Worm (Caenorhabditis elegans): ENCODE data around the gene spp-8.

The spp-8 gene

ce11 chrIV:8511056-8511455 is 29.6 kb downstream of the spp-8 start, which contains the start of gene mes-6:
Gene mes-6 (plus strand): TSS chrIV:8511284.
- TF ChIP-seq tra-4 (tag; optimal IDR thresholded peaks at IDR 0.05) (no peak), ets-7 (tag; optimal IDR thresholded peaks at IDR 0.05) (no peak), aly-1 (tag; optimal IDR thresholded peaks at IDR 0.05) (no peak), hmg-4 (GFP tag; optimal IDR thresholded peaks at IDR 0.05) (no peak), hnd-1 (tag; optimal IDR thresholded peaks at IDR 0.05) (no peak), ama-1 (optimal IDR thresholded peaks at IDR 0.05) (no peak), scrt-1 (GFP tag; IDR thresholded peaks at IDR 0.05) (no peak), ceh-13 (GFP tag; optimal IDR thresholded peaks at IDR 0.05) (no peak), F13C5.2 (tag; optimal IDR thresholded peaks at IDR 0.05) (no peak), tbx-37 (GFP tag; conservative IDR thresholded peaks at IDR 0.05) (no peak), tbx-11 (GFP tag; IDR thresholded peaks at IDR 0.05) (no peak), flt-1 (GFP tag; IDR thresholded peaks at IDR 0.05) (no peak)

ce11 chrIV:8512679-8513078 is 31.2 kb downstream of the spp-8 start, which contains the start of gene C09G4.4:
Gene C09G4.4 (plus strand): TSS chrIV:8512979.
- no peak for TF ChIP-seq B0310.2 (tag; optimal IDR thresholded peaks at IDR 0.05)
- no peak for TF ChIP-seq tbx-37 (GFP tag; conservative IDR thresholded peaks at IDR 0.05)
- TF ChIP-seq scrt-1 (GFP tag; IDR thresholded peaks at IDR 0.05): no peak
- TF ChIP-seq ceh-36 (tag; optimal IDR thresholded peaks at IDR 0.05): no peak
- TF ChIP-seq tbx-11 (GFP tag; IDR thresholded peaks at IDR 0.05): no peak
- no peak for TF ChIP-seq flt-1 (GFP tag; IDR thresholded peaks at IDR 0.05)
- TF ChIP-seq F13C5.2 (tag; optimal IDR thresholded peaks at IDR 0.05): no peak
- TF ChIP-seq ets-7 (tag; optimal IDR thresholded peaks at IDR 0.05): no peak
- no peak for TF ChIP-seq tra-4 (tag; optimal IDR thresholded peaks at IDR 0.05)
- TF ChIP-seq ceh-13 (GFP tag; optimal IDR thresholded peaks at IDR 0.05): no peak
- no peak for TF ChIP-seq aly-1 (tag; optimal IDR thresholded peaks at IDR 0.05)
- no peak for TF ChIP-seq ama-1 (optimal IDR thresholded peaks at IDR 0.05)
- no peak for TF ChIP-seq hnd-1 (tag; optimal IDR thresholded peaks at IDR 0.05)
- no peak for TF ChIP-seq pes-1 (GFP tag; IDR thresholded peaks at IDR 0.05)
- TF ChIP-seq hmg-4 (GFP tag; optimal IDR thresholded peaks at IDR 0.05): no peak
- no peak for TF ChIP-seq hmbx-1 (tag; optimal IDR thresholded peaks at IDR 0.05)
- TF ChIP-seq sea-1 (GFP tag; conservative IDR thresholded peaks at IDR 0.05): no peak

ce11 chrIV:8513619-8514018 is 32.2 kb downstream of the spp-8 start, which contains the start of gene cks-1:
Gene cks-1 (plus strand): TSS chrIV:8513919.
- TF ChIP-seq sea-1 (GFP tag; conservative IDR thresholded peaks at IDR 0.05) (no peak), tbx-11 (GFP tag; IDR thresholded peaks at IDR 0.05) (no peak), ets-7 (tag; optimal IDR thresholded peaks at IDR 0.05) (no peak), ceh-13 (GFP tag; optimal IDR thresholded peaks at IDR 0.05) (no peak), scrt-1 (GFP tag; IDR thresholded peaks at IDR 0.05) (no peak), hmbx-1 (tag; optimal IDR thresholded peaks at IDR 0.05) (no peak), flt-1 (GFP tag; IDR thresholded peaks at IDR 0.05) (no peak), hnd-1 (tag; optimal IDR thresholded peaks at IDR 0.05) (no peak), aly-1 (tag; optimal IDR thresholded peaks at IDR 0.05) (no peak), tbx-37 (GFP tag; conservative IDR thresholded peaks at IDR 0.05) (no peak), tra-4 (tag; optimal IDR thresholded peaks at IDR 0.05) (no peak), hmg-4 (GFP tag; optimal IDR thresholded peaks at IDR 0.05) (no peak), F13C5.2 (tag; optimal IDR thresholded peaks at IDR 0.05) (no peak), B0310.2 (tag; optimal IDR thresholded peaks at IDR 0.05) (no peak), pes-1 (GFP tag; IDR thresholded peaks at IDR 0.05) (no peak), ceh-36 (tag; optimal IDR thresholded peaks at IDR 0.05) (no peak), ama-1 (optimal IDR thresholded peaks at IDR 0.05) (no peak)

- TF ChIP-seq hmbx-1 (tag; optimal IDR thresholded peaks at IDR 0.05) (no peak), hnd-1 (tag; optimal IDR thresholded peaks at IDR 0.05) (no peak), hmg-4 (GFP tag; optimal IDR thresholded peaks at IDR 0.05) (no peak), F13C5.2 (tag; optimal IDR thresholded peaks at IDR 0.05) (no peak), sea-1 (GFP tag; conservative IDR thresholded peaks at IDR 0.05) (no peak), tbx-37 (GFP tag; conservative IDR thresholded peaks at IDR 0.05) (no peak), ets-7 (tag; optimal IDR thresholded peaks at IDR 0.05) (no peak), ama-1 (optimal IDR thresholded peaks at IDR 0.05) (no peak), pes-1 (GFP tag; IDR thresholded peaks at IDR 0.05) (no peak), aly-1 (tag; optimal IDR thresholded peaks at IDR 0.05) (no peak), B0310.2 (tag; optimal IDR thresholded peaks at IDR 0.05) (no peak), flt-1 (GFP tag; IDR thresholded peaks at IDR 0.05) (no peak), tbx-11 (GFP tag; IDR thresholded peaks at IDR 0.05) (no peak), ceh-36 (tag; optimal IDR thresholded peaks at IDR 0.05) (no peak), tra-4 (tag; optimal IDR thresholded peaks at IDR 0.05) (no peak)
Measured at ce11 chrIV:8514546-8514945, 33.1 kb downstream of the spp-8 start.

- no peak for TF ChIP-seq pes-1 (GFP tag; IDR thresholded peaks at IDR 0.05)
Measured at ce11 chrIV:8519949-8520348, 38.5 kb downstream of the spp-8 start.

- no peak for TF ChIP-seq hnd-1 (tag; optimal IDR thresholded peaks at IDR 0.05)
- no peak for TF ChIP-seq tbx-37 (GFP tag; conservative IDR thresholded peaks at IDR 0.05)
- no peak for TF ChIP-seq scrt-1 (GFP tag; IDR thresholded peaks at IDR 0.05)
- no peak for TF ChIP-seq B0310.2 (tag; optimal IDR thresholded peaks at IDR 0.05)
- TF ChIP-seq hmg-4 (GFP tag; optimal IDR thresholded peaks at IDR 0.05): no peak
- TF ChIP-seq pes-1 (GFP tag; IDR thresholded peaks at IDR 0.05): no peak
- TF ChIP-seq ceh-13 (GFP tag; optimal IDR thresholded peaks at IDR 0.05): no peak
- no peak for TF ChIP-seq ama-1 (optimal IDR thresholded peaks at IDR 0.05)
- TF ChIP-seq flt-1 (GFP tag; IDR thresholded peaks at IDR 0.05): no peak
- TF ChIP-seq aly-1 (tag; optimal IDR thresholded peaks at IDR 0.05): no peak
- TF ChIP-seq F13C5.2 (tag; optimal IDR thresholded peaks at IDR 0.05): no peak
- TF ChIP-seq ceh-36 (tag; optimal IDR thresholded peaks at IDR 0.05): no peak
- no peak for TF ChIP-seq tra-4 (tag; optimal IDR thresholded peaks at IDR 0.05)
- TF ChIP-seq hmbx-1 (tag; optimal IDR thresholded peaks at IDR 0.05): no peak
Measured at ce11 chrIV:8520594-8520993, 39.1 kb downstream of the spp-8 start, which contains the start of gene pkg-2. Gene pkg-2 (plus strand): TSS chrIV:8520894.

- TF ChIP-seq tbx-11 (GFP tag; IDR thresholded peaks at IDR 0.05) (no peak), hmg-4 (GFP tag; optimal IDR thresholded peaks at IDR 0.05) (no peak), F13C5.2 (tag; optimal IDR thresholded peaks at IDR 0.05) (no peak), sea-1 (GFP tag; conservative IDR thresholded peaks at IDR 0.05) (no peak), tra-4 (tag; optimal IDR thresholded peaks at IDR 0.05) (no peak), tbx-37 (GFP tag; conservative IDR thresholded peaks at IDR 0.05) (no peak), hnd-1 (tag; optimal IDR thresholded peaks at IDR 0.05) (no peak), scrt-1 (GFP tag; IDR thresholded peaks at IDR 0.05) (no peak), flt-1 (GFP tag; IDR thresholded peaks at IDR 0.05) (no peak), pes-1 (GFP tag; IDR thresholded peaks at IDR 0.05) (no peak), B0310.2 (tag; optimal IDR thresholded peaks at IDR 0.05) (no peak), ceh-36 (tag; optimal IDR thresholded peaks at IDR 0.05) (no peak), ceh-13 (GFP tag; optimal IDR thresholded peaks at IDR 0.05) (no peak), hmbx-1 (tag; optimal IDR thresholded peaks at IDR 0.05) (no peak), aly-1 (tag; optimal IDR thresholded peaks at IDR 0.05) (no peak), ama-1 (optimal IDR thresholded peaks at IDR 0.05) (no peak), ets-7 (tag; optimal IDR thresholded peaks at IDR 0.05) (no peak)
Measured at ce11 chrIV:8523981-8524380, 42.5 kb downstream of the spp-8 start.
